Worm (Caenorhabditis elegans) whole organism, dauer: ENCODE results near the gene T07E3.4.

Experiments used
- unc-62 ChIP-seq: sonication (generic microtip); optimal IDR thresholded peaks from 2 replicates; lab custom pipeline; 2017; ENCODE audit warnings: missing biosample characterization, missing genetic modification reagents, missing genetic modification characterization

The T07E3.4 gene

ce11 chrIII:6931896-6932295 is 34.1 kb downstream of the T07E3.4 start, which contains the start of gene byn-1:
byn-1 (plus strand) TSS chrIII:6932001.
- TF ChIP-seq unc-62 = no peak

DNA sequence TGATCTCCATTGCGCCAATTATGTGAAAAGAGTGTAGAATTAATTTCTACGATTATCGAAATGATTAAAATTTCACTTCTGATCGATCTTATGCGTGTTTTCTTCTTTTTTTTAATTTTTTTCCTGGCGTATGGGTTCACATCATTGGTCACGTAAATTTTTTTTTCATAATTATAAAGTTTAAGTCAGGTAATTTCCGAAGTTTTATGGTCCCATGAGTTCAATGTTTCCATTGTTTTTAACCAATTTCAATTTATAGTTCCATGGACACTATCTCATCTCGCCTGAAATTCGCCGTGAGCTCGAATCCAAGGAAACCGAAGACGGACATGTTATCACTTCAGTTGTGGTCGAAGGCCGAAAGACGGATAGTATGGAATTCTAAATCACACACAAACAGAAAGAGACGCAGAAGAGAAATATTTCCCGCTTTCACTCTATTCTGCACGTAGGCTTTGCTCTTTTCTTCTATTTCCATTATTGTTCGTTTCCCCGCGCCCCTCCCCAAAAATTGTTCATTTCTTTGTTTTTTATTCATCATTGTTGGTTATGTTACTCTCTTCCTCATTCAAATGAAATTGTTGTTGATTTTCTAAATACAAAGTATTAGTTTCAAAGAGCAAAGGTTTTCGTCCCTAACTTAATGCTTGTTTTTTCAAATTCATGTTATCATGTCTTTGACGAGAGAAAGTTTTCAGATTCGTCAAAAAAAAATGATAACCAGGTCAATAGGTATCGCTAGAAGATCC is 37.6 kb downstream of the T07E3.4 start, which contains the start of the genes F57B9.8 and coq-2:
Gene F57B9.8 (minus strand): TSS at position 51 of the 749 bp plus-strand sequence.
Gene coq-2 (plus strand): TSS at position 699 of the 749 bp plus-strand sequence.
- no peak for TF ChIP-seq unc-62

DNA sequence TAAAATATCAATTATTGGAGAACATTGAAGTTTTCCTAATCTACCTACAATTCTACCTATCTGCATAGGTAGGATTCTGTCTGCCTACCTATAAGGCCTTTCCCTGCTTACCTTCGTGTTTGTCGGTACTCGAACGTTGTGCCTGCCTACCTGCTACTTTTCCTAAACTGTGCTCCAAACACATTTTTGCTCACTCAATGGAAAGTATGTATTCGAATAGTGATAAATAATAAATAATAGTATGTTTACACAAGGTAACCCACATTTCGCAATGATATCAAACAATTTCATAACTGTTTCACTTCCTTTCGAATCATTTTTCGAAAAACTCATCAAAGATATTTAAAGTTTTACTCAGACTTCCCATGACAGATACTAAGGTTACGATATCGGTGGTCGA is 41.7 kb downstream of the T07E3.4 start, which contains the start of gene F57B9.3:
Gene F57B9.3 (plus strand): TSS at position 301 of the 400 bp plus-strand sequence.
- no peak for TF ChIP-seq unc-62

- TF ChIP-seq unc-62 = no peak
Measured at ce11 chrIII:6945319-6945718, 47.5 kb downstream of the T07E3.4 start.

ce11 chrIII:6945747-6946146 is 47.9 kb downstream of the T07E3.4 start, which contains the start of gene abu-13:
abu-13 (minus strand) TSS chrIII:6945898.
- no peak for TF ChIP-seq unc-62

- no peak for TF ChIP-seq unc-62
Measured at ce11 chrIII:6946382-6946781, 48.6 kb downstream of the T07E3.4 start, which contains the start of gene let-711. let-711 (plus strand) TSS chrIII:6946718.

DNA sequence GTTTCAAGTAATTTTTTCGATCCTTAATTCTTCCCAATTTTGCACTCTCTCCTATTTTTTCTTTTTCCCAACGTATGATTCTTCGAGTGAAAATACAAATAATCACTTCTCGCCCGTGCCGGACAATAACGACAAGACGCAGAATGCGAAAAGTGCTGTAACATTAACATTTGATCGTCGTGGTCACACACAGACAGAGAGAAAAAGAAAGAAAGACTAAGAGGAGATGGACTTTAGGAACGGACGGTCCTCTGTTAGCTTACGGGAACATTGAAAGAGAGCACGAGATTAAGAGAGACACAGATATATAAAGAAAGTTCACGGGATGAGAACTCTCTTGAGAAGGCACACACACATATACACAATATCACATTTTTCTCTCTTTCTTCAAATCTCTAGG is 50.1 kb downstream of the T07E3.4 start:
- no peak for TF ChIP-seq unc-62
